Worm (Caenorhabditis elegans): ENCODE data around the gene afmd-1.

ce11 chrIV:7276661-7277060 lies 32.6 kb downstream of the afmd-1 start, which contains the start of gene C06E4.2:
- TF ChIP-seq pha-4 (tag; optimal IDR thresholded peaks at IDR 0.05): no peak
- TF ChIP-seq unc-39 (tag; optimal IDR thresholded peaks at IDR 0.05): no peak
- no peak for TF ChIP-seq zip-8 (tag; optimal IDR thresholded peaks at IDR 0.05)
- TF ChIP-seq mab-5 (tag; optimal IDR thresholded peaks at IDR 0.05): no peak
- no peak for TF ChIP-seq nhr-28 (tag; optimal IDR thresholded peaks at IDR 0.05)
- TF ChIP-seq nhr-76 (tag; optimal IDR thresholded peaks at IDR 0.05): no peak
- TF ChIP-seq M03D4.4 (tag; optimal IDR thresholded peaks at IDR 0.05): no peak
- no peak for TF ChIP-seq nhr-12 (tag; optimal IDR thresholded peaks at IDR 0.05)
- no peak for TF ChIP-seq drap-1 (GFP tag; optimal IDR thresholded peaks at IDR 0.05)

Data from whole organism, mixed stage, embryonic.